Worm (Caenorhabditis elegans) whole organism, dauer: Measurements from ENCODE around the gene par-5.

Experiments used
- unc-62 ChIP-seq: sonication (generic microtip); optimal IDR thresholded peaks from 2 replicates; lab custom pipeline; 2017; ENCODE audit warnings: missing biosample characterization, missing genetic modification reagents, missing genetic modification characterization

Gene par-5

DNA sequence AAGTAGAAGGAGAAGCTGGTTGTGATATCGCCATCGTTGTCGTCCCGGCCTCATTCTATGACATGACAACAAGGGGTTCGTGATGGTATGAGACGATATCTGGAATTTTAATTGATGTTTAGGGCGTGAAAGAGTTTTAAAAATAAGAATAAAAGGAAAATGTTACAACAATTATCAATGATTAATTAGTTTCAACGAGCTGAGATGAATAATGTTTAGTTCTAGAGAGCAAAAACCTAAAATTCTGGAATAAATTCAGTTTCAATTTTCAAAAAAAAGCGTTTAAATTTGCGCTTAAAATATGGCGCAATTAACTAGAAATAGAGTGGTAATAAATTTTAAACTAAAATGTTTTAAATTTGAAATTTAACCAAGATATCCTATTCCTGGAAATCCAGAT lies 29.2 kb downstream of the par-5 start, which contains the start of gene H01G02.3:
TSS of gene H01G02.3 (minus strand) at position 101 of the 400 bp plus-strand sequence.
- no peak for TF ChIP-seq unc-62 (GFP tag; lab: Kevin White, UChicago)

DNA sequence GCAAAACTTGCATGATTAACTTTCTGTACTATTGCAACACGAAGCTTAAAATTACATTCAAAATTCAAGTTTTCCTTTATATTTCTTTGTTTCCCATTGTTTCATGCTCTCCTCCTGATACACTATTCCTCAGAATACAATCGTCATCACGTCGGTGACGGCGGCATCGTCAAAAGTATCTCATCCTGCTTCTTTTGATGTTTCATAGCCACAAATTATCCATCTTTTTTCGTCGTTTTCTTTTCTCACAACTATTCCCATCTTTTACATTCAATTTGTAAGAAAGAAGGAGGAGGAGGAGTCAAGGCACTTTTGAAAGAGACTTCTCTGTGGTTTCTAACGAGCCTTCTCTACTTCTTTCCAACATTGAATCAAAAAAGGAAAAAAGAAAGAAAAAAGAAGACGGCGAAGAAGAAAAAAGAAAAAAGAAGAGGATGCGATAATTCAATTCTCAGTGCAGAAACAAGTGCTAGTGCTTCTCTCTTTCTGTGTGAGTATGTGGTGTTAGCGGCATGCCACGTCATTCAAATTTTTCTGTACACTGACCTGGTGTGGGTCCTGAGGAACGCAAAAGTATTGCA lies 33.3 kb downstream of the par-5 start:
- no peak for TF ChIP-seq unc-62 (GFP tag; lab: Kevin White, UChicago)

DNA sequence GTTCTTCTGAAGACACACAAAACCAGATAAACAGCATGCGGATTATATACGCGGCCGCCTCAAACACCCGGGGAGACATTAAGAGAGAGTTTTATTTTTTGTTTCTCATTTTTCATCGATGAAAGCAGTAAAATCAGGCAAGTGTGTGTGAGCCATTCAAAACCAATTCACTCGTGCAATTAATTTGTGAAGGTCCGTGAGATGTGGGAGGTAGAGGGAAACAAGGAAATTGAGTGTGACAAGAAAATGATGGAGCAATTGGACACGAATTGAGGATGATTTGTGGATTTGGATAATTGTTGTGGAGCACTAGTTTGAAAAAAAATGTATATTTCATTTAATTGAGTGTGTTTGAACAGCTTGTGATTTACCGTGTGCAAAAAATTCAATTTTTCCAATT lies 33.9 kb downstream of the par-5 start:
- TF ChIP-seq unc-62 (GFP tag; lab: Kevin White, UChicago) = no peak

DNA sequence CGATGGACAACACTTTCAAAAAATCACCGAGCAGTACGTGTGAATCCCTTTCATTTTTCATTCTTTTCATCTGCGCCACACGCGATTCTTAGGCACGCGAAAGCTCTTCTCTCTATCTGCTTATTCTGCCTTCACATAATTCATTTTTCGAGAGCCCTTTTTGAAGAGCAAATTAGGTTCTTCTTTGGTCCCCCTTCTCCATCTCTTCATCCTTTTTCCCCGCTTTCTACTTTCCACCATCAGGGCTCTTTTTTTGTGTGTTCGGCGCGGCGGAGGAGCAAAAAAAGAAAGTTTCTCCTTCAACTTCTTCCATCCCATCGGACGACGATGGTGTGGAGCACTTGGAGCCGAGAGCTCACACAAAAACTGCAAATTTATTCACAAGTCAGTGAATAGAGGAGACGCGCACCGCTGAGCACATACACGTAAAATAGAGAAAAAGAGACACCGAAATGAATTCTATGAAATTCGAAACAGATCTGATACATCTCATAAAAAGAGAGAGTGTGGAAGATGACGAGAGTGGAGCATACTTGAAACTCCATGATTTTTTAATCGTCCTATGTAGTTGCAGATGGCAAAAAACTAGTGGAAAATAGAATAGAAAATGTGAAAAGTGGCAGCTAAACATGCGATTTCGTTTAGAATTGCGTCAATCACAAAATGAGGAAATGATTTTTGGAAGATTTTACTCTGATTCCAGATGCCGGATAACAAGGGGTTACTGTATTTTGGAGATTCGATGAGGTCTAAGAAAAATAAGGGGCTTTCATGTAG lies 36.5 kb downstream of the par-5 start:
- no peak for TF ChIP-seq unc-62 (GFP tag; lab: Kevin White, UChicago)

DNA sequence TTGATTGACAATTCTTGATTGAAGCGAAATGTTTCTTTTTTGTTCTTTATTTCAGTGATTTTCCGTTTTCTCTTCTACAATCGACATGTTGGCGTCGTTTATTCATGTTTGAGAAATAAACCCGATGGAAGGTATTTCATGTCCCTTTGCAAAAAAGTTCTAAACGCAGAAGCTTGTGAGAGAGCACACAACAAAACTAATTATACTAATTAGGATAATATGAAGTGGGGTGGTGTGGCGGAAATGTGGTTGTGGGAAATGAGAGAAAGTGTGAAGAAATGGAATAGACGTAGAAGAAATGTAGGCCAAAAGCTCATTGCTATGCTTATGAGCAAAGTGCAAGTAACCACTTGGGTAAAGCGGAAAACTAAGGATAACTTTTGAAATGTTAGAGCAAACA lies 38.9 kb downstream of the par-5 start:
- no peak for TF ChIP-seq unc-62 (GFP tag; lab: Kevin White, UChicago)

DNA sequence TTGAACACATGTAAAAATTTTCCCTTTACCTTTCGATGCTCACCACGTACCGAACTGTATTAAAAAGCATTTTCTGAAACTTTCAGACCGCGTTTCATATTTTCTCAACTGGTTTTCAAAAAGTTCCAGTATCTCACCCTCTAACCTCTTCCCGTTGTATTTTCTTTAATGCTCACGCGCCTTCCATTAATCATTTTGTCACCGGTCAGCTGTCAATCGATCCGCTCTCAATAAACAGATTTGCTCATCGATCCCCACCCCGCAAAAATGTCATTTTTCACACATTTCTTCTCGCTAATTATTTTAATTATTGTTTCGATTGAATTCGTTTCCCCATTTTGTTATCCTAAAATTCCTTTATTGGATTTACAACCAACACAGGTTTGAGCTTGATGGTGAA lies 42.7 kb downstream of the par-5 start, which contains the start of gene lpr-2:
TSS of gene lpr-2 (plus strand) at position 189 of the 400 bp plus-strand sequence.
- no peak for TF ChIP-seq unc-62 (GFP tag; lab: Kevin White, UChicago)

DNA sequence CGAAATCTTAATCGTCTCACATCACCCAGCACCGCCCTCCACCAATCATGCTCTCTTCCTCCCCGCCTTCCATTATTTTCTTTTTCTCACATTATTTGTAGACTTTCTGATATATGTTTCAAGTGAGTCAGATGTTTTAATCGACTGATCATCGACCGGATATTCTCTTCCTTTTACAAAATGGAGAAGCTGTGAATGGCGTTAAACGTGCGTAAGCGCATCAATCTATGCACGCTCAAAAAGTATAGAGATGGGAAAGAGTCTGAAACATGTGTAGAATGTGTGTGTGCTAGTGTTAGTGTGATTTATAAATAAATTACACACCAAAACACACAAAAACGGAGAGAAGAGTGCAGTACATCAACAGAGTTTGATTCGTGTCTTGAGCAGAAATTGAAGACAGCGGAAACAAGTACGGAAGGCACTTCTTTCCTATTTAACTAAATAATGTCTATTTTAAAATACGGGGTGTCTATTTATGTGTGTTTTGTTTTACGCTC lies 44.7 kb downstream of the par-5 start:
- no peak for TF ChIP-seq unc-62 (GFP tag; lab: Kevin White, UChicago)

DNA sequence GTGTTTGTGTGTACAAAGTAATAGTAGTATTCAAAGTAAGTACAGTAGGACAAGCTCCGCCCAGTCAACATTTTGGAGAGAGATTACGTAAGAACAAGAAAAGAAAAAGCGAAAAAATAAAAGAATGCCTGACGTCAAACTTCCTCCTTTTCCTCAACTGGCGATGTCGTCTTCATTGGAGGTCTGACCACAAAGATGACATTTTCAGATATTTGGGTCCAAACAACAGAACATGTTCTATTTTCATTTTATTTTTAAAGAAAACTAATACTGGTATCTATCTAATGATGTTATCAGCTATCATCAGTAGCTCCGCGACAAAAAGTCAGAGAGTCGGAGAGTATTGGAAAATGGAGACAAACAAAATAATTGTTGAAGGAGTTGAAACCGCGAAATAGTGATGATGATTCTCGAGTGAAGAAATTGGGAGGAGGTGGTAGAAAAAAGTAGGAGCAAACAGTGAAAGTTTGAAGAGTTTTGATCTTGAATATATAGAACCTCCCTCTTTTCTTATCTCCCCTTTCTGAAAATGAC lies 48.0 kb downstream of the par-5 start, which contains the start of gene lips-5:
TSS of gene lips-5 (minus strand) at position 51 of the 534 bp plus-strand sequence.
- TF ChIP-seq unc-62 (GFP tag; lab: Kevin White, UChicago) = no peak

DNA sequence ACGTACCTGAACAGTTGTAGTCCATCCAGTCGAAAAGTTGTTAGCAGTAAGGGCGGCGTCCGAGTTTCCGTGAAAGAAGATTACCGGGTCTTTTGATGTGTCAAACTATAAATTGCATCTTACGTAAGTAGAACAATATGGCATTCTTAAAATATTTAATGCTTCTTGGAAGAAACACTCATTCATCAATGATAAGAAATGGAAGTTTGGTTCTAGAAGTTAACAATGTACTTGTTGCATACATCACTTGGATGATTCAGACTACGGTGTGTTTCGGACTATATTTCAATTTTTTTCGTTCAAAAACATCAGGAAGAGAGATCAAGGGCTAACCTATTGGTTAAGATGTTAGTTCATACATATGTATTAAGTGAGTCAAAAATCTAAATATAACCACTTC lies 49.6 kb downstream of the par-5 start:
- no peak for TF ChIP-seq unc-62 (GFP tag; lab: Kevin White, UChicago)

DNA sequence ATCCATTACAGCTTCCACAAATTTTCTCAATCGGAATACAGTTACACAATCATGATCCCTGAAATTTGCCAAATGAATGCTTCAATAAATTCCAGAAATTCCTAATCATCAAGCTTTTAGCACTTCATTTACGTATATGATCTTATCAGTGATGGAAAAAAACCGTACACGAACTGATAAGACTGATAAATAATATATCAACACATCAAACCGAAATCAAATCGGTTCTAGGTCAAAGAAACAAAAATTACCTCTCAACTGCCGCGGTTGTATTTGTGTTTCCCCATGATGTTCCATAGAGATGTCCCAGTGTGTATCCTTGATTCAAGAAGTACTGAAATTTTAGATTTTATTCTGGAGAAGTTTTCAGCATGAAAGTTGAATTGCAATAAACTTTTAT lies 50.7 kb downstream of the par-5 start:
- no peak for TF ChIP-seq unc-62 (GFP tag; lab: Kevin White, UChicago)
